Fruit fly (Drosophila melanogaster): ENCODE measurements around the gene Dbct.

The Dbct gene

DNA sequence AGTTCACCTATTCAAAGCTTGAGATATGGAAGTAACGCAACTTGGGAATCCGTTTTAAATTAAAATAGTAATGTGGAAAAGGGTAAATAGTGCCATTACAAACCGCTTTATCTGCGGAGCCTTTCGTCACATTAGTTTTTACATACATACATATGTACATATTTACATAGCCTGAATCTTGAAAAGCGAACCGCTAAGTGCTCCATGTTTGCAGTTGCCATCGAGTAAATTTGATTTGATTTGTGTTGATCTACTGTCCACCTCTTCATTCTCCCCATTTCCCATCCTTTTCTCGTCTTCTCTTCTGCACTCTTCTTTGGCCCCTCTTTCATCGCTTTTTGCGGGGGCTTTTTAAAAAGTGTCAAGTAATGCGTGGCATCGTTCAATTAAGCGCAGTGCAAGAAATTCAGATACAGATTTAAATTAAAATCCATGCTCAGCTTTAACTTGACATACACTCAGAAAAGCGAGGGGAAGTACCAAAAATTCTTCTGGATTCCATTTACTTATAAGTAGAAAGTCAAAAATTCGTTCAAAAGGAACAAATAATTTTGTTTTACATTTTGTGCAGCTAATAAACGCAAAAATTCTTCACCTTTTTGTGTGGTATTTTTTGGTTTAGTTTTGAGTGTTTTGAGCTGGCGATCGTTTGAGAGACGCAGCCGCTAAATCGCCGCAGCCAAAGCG lies 42.8 kb upstream of the Dbct start (continued):
- TF ChIP-seq Dbx (GFP tag; IDR thresholded peaks at IDR 0.05), result peak; percentile 40; the same call in 1 of the 3 replicates
- no peak for TF ChIP-seq GATAe (GFP tag; conservative IDR thresholded peaks at IDR 0.05)
- TF ChIP-seq HLH3B (GFP tag; IDR thresholded peaks at IDR 0.05), result peak; percentile 60; the same call in 1 of the 2 replicates
- peak; percentile 60 for TF ChIP-seq CG32767 (GFP tag; IDR thresholded peaks at IDR 0.05)
- TF ChIP-seq CG1792 (GFP tag; optimal IDR thresholded peaks at IDR 0.05), result peak; percentile 94
- TF ChIP-seq CG31388 (GFP tag; optimal IDR thresholded peaks at IDR 0.05), result no peak
- TF ChIP-seq sqz (GFP tag; optimal IDR thresholded peaks at IDR 0.05), result peak; percentile 77
- TF ChIP-seq dmrt11E (tag; optimal IDR thresholded peaks at IDR 0.05), result peak; percentile 75
- TF ChIP-seq sd (tag; optimal IDR thresholded peaks at IDR 0.05), result peak; percentile 44
- peak; percentile 79 for TF ChIP-seq HmgZ (tag; optimal IDR thresholded peaks at IDR 0.05)
- peak; percentile 79 for TF ChIP-seq bcd (GFP tag; optimal IDR thresholded peaks at IDR 0.05)
- TF ChIP-seq CG18011 (GFP tag; optimal IDR thresholded peaks at IDR 0.05), result peak; percentile 28
- TF ChIP-seq Hr51 (GFP tag; optimal IDR thresholded peaks at IDR 0.05), result peak; percentile 52 to 57
- no peak for TF ChIP-seq unc-4 (GFP tag; IDR thresholded peaks at IDR 0.05; ENCODE audit: partially characterized antibody)
- TF ChIP-seq CG4854 (GFP tag; optimal IDR thresholded peaks at IDR 0.05), result peak; percentile 87
- peak in 1 of 2 experiments; percentile 52 for TF ChIP-seq Hr78 (GFP tag; optimal IDR thresholded peaks at IDR 0.05)
- peak; percentile 85 for TF ChIP-seq Blimp-1 (GFP tag; optimal IDR thresholded peaks at IDR 0.05)
- peak; percentile 42 for TF ChIP-seq trem (tag; optimal IDR thresholded peaks at IDR 0.05)
- no peak for TF ChIP-seq row (GFP tag; IDR thresholded peaks at IDR 0.05)
- peak; percentile 68 for TF ChIP-seq pnt (GFP tag; optimal IDR thresholded peaks at IDR 0.05)
- TF ChIP-seq Camta (GFP tag; optimal IDR thresholded peaks at IDR 0.05), result peak; percentile 89
- TF ChIP-seq Nf-YC (tag; optimal IDR thresholded peaks at IDR 0.05), result peak; percentile 47
- peak; percentile 76 for TF ChIP-seq eyg (GFP tag; optimal IDR thresholded peaks at IDR 0.05)
- peak; percentile 74 for TF ChIP-seq CG3281 (GFP tag; optimal IDR thresholded peaks at IDR 0.05)
- peak; percentile 81 for TF ChIP-seq CG12219 (GFP tag; optimal IDR thresholded peaks at IDR 0.05)
- peak; percentile 94 for TF ChIP-seq CG10543 (GFP tag; optimal IDR thresholded peaks at IDR 0.05)
- TF ChIP-seq CG10321 (GFP tag; IDR thresholded peaks at IDR 0.05), result peak; percentile 44; the same call in 1 of the 2 replicates
- peak; percentile 14 to 88 for TF ChIP-seq bsh (GFP tag; optimal IDR thresholded peaks at IDR 0.05)
- no peak for TF ChIP-seq CG15479 (GFP tag; optimal IDR thresholded peaks at IDR 0.05)
- TF ChIP-seq caup (GFP tag; optimal IDR thresholded peaks at IDR 0.05; ENCODE audit: severe bottlenecking), result peak; percentile 90
- peak; percentile 72 for TF ChIP-seq gcm2 (GFP tag; optimal IDR thresholded peaks at IDR 0.05)
- peak; percentile 75 for TF ChIP-seq run (tag; optimal IDR thresholded peaks at IDR 0.05)
- peak; percentile 21 for TF ChIP-seq CG3995 (GFP tag; optimal IDR thresholded peaks at IDR 0.05)
- no peak for TF ChIP-seq Doc2 (GFP tag; IDR thresholded peaks at IDR 0.05)
- TF ChIP-seq jumu (GFP tag; optimal IDR thresholded peaks at IDR 0.05), result no peak
- TF ChIP-seq gsb (GFP tag; IDR thresholded peaks at IDR 0.05), result no peak
- peak; percentile 82 for TF ChIP-seq Bdp1 (GFP tag; optimal IDR thresholded peaks at IDR 0.05)
- peak; percentile 74 for TF ChIP-seq Sox102F (GFP tag; optimal IDR thresholded peaks at IDR 0.05)
- peak; percentile 84 for TF ChIP-seq CG6254 (GFP tag; optimal IDR thresholded peaks at IDR 0.05)
- peak; percentile 88 for TF ChIP-seq CG12659 (GFP tag; optimal IDR thresholded peaks at IDR 0.05)
- no peak for TF ChIP-seq CG16815 (GFP tag; optimal IDR thresholded peaks at IDR 0.05)
- TF ChIP-seq CG6791 (GFP tag; IDR thresholded peaks at IDR 0.05; ENCODE audit: partially characterized antibody), result no peak
- TF ChIP-seq dati (GFP tag; IDR thresholded peaks at IDR 0.05), result peak; percentile 55; the same call in 1 of the 2 replicates
- TF ChIP-seq onecut (GFP tag; IDR thresholded peaks at IDR 0.05), result peak; percentile 85
- peak; percentile 91 for TF ChIP-seq CG1233 (GFP tag; optimal IDR thresholded peaks at IDR 0.05)
- no peak for TF ChIP-seq ftz-f1 (GFP tag; optimal IDR thresholded peaks at IDR 0.05)
- peak; percentile 94 for TF ChIP-seq CG17359 (tag; optimal IDR thresholded peaks at IDR 0.05)
- peak; percentile 25 for TF ChIP-seq az2 (GFP tag; optimal IDR thresholded peaks at IDR 0.05)

All from whole organism, embryonic.